Fruit fly (Drosophila melanogaster) whole organism, prepupa: ENCODE measurements around the gene CG2614.
A peak's percentile ranks its signal among the peaks of the same experiment; 100 is the strongest.

Experiments
- Blimp-1 ChIP-seq: fragments of 200-800 bp; sonication (Bioruptor generic); optimal IDR thresholded peaks from 3 replicates; lab custom pipeline; 2017; ENCODE audit warnings: missing biosample characterization, missing genetic modification characterization, mild to moderate bottlenecking, moderate library complexity, missing genetic modification reagents
- CG10669 ChIP-seq: fragments of 200-800 bp; sonication (Bioruptor generic); optimal IDR thresholded peaks from 3 replicates; lab custom pipeline; 2018; ENCODE audit warnings: missing biosample characterization, mild to moderate bottlenecking, missing genetic modification characterization, moderate library complexity
- CG11762 ChIP-seq: fragments of 200-800 bp; sonication (Bioruptor generic); optimal IDR thresholded peaks from 3 replicates; lab custom pipeline; 2016; ENCODE audit warnings: missing biosample characterization, missing genetic modification characterization; ENCODE audit not compliant: insufficient read depth
- CG15336 ChIP-seq: fragments of 200-800 bp; sonication (Bioruptor generic); IDR thresholded peaks from 2 replicates; pipeline ENCODE4 v1.3.6; 2022; ENCODE audit warnings: missing biosample characterization, missing genetic modification characterization
- CG16779 ChIP-seq: fragments of 200-800 bp; sonication (Bioruptor generic); optimal IDR thresholded peaks from 3 replicates; lab custom pipeline; 2017; ENCODE audit warnings: missing biosample characterization, mild to moderate bottlenecking, missing genetic modification characterization
- CG3032 ChIP-seq: fragments of 200-800 bp; optimal IDR thresholded peaks from 2 replicates; lab custom pipeline; 2019; ENCODE audit warnings: missing biosample characterization, mild to moderate bottlenecking, missing genetic modification characterization, moderate library complexity
- CG31627 ChIP-seq: fragments of 200-800 bp; sonication (Bioruptor generic); optimal IDR thresholded peaks from 3 replicates; lab custom pipeline; 2016; ENCODE audit warnings: missing biosample characterization, missing genetic modification characterization
- CG32006 ChIP-seq: fragments of 200-800 bp; sonication (Bioruptor generic); optimal IDR thresholded peaks from 3 replicates; lab custom pipeline; 2017; ENCODE audit warnings: missing biosample characterization, mild to moderate bottlenecking, missing genetic modification characterization
- CG34406 ChIP-seq: fragments of 200-800 bp; sonication (Bioruptor generic); optimal IDR thresholded peaks from 3 replicates; lab custom pipeline; 2016; ENCODE audit warnings: missing biosample characterization, missing genetic modification characterization
- CG4318 ChIP-seq: fragments of 200-800 bp; sonication (Bioruptor generic); optimal IDR thresholded peaks from 3 replicates; lab custom pipeline; 2017; ENCODE audit warnings: missing biosample characterization, mild to moderate bottlenecking, missing genetic modification characterization
- CG6163 ChIP-seq: fragments of 200-800 bp; sonication (Bioruptor generic); IDR thresholded peaks from 3 replicates; pipeline ENCODE4 v1.3.6; 2022; ENCODE audit warnings: missing biosample characterization, missing genetic modification characterization
- CG6276 ChIP-seq: fragments of 200-800 bp; sonication (Bioruptor generic); optimal IDR thresholded peaks from 2 replicates; lab custom pipeline; 2017; ENCODE audit warnings: missing biosample characterization, mild to moderate bottlenecking, missing genetic modification characterization
- CG6792 ChIP-seq: fragments of 200-800 bp; sonication (Bioruptor generic); optimal IDR thresholded peaks from 3 replicates; lab custom pipeline; 2016; ENCODE audit warnings: missing biosample characterization, missing genetic modification characterization
- CG6808 ChIP-seq: fragments of 200-800 bp; sonication (Bioruptor generic); optimal IDR thresholded peaks from 3 replicates; lab custom pipeline; 2017; ENCODE audit warnings: missing biosample characterization, missing genetic modification characterization, mild to moderate bottlenecking, moderate library complexity, missing genetic modification reagents
- CG6854 ChIP-seq: fragments of 200-800 bp; sonication (Bioruptor generic); optimal IDR thresholded peaks from 2 replicates; lab custom pipeline; 2017; ENCODE audit warnings: missing biosample characterization, mild to moderate bottlenecking, missing genetic modification characterization
- CG8119 ChIP-seq: fragments of 200-800 bp; sonication (Bioruptor generic); IDR thresholded peaks from 3 replicates; pipeline ENCODE4 v1.3.6; 2022; ENCODE audit warnings: missing biosample characterization, missing genetic modification characterization
- CG9139 ChIP-seq: fragments of 200-800 bp; sonication (Bioruptor generic); optimal IDR thresholded peaks from 3 replicates; lab custom pipeline; 2017; ENCODE audit warnings: missing biosample characterization, mild to moderate bottlenecking, missing genetic modification characterization
- Eip78C ChIP-seq: fragments of 200-800 bp; sonication (Bioruptor generic); peaks from one replicate; lab custom pipeline; 2016; ENCODE audit warnings: missing biosample characterization, missing genetic modification characterization
- Eip93F ChIP-seq: fragments of 200-800 bp; sonication (Bioruptor generic); optimal IDR thresholded peaks from 2 replicates; lab custom pipeline; 2016; ENCODE audit warnings: missing biosample characterization, mild to moderate bottlenecking, missing genetic modification characterization
- Ets21C ChIP-seq: fragments of 200-800 bp; sonication (Bioruptor generic); optimal IDR thresholded peaks from 3 replicates; lab custom pipeline; 2016; ENCODE audit warnings: missing biosample characterization, missing genetic modification characterization
- Ets96B ChIP-seq: fragments of 200-800 bp; optimal IDR thresholded peaks from 2 replicates; lab custom pipeline; 2019; ENCODE audit warnings: missing biosample characterization, mild to moderate bottlenecking, missing genetic modification characterization, moderate library complexity
- Gug ChIP-seq: fragments of 200-800 bp; sonication (Bioruptor generic); IDR thresholded peaks from 2 replicates; pipeline ENCODE4 v1.3.6; 2022; ENCODE audit warnings: missing biosample characterization, missing genetic modification characterization
- Hr38 ChIP-seq: sonication (Bioruptor generic); optimal IDR thresholded peaks from 2 replicates; lab custom pipeline; 2016; ENCODE audit warnings: missing biosample characterization, missing genetic modification characterization
- Hr39 ChIP-seq: fragments of 200-800 bp; sonication (Bioruptor generic); optimal IDR thresholded peaks from 2 replicates; lab custom pipeline; 2016; ENCODE audit warnings: missing biosample characterization, missing genetic modification characterization
- Hr4 ChIP-seq: fragments of 200-800 bp; sonication (Bioruptor generic); optimal IDR thresholded peaks from 3 replicates; lab custom pipeline; 2016; ENCODE audit warnings: missing biosample characterization, missing genetic modification characterization
- Met ChIP-seq: fragments of 200-800 bp; sonication (Bioruptor generic); optimal IDR thresholded peaks from 3 replicates; lab custom pipeline; 2016; ENCODE audit warnings: missing biosample characterization, missing genetic modification characterization
- OdsH ChIP-seq: fragments of 200-800 bp; sonication (Bioruptor generic); optimal IDR thresholded peaks from 3 replicates; lab custom pipeline; 2016; ENCODE audit warnings: missing biosample characterization, missing genetic modification characterization
- Sox102F ChIP-seq: fragments of 200-800 bp; sonication (Bioruptor generic); optimal IDR thresholded peaks from 2 replicates; lab custom pipeline; 2016; ENCODE audit warnings: missing biosample characterization, mild to moderate bottlenecking, missing genetic modification characterization
- Sox14 ChIP-seq: fragments of 200-800 bp; sonication (Bioruptor generic); optimal IDR thresholded peaks from 3 replicates; lab custom pipeline; 2016; ENCODE audit warnings: missing biosample characterization, missing genetic modification characterization
- achi ChIP-seq: fragments of 200-800 bp; sonication (Bioruptor generic); optimal IDR thresholded peaks from 3 replicates; lab custom pipeline; 2016; ENCODE audit warnings: missing biosample characterization, missing genetic modification characterization
- cyc ChIP-seq: fragments of 200-800 bp; sonication (Bioruptor generic); optimal IDR thresholded peaks from 3 replicates; lab custom pipeline; 2016; ENCODE audit warnings: missing biosample characterization, missing genetic modification characterization
- dac ChIP-seq: fragments of 200-800 bp; sonication (Bioruptor generic); optimal IDR thresholded peaks from 2 replicates; lab custom pipeline; 2017; ENCODE audit warnings: missing biosample characterization, mild to moderate bottlenecking, missing genetic modification characterization
- eg ChIP-seq: fragments of 200-800 bp; sonication (Bioruptor generic); IDR thresholded peaks from 3 replicates; pipeline ENCODE4 v1.3.6; 2022; ENCODE audit warnings: missing biosample characterization, missing genetic modification characterization
- fd85E ChIP-seq: fragments of 200-800 bp; sonication (Bioruptor generic); optimal IDR thresholded peaks from 3 replicates; lab custom pipeline; 2016; ENCODE audit warnings: missing biosample characterization, missing genetic modification characterization
- fkh ChIP-seq: fragments of 200-800 bp; sonication (Bioruptor generic); optimal IDR thresholded peaks from 3 replicates; lab custom pipeline; 2017; ENCODE audit warnings: missing biosample characterization, mild to moderate bottlenecking, missing genetic modification characterization, moderate library complexity
- lz ChIP-seq: fragments of 200-800 bp; sonication (Bioruptor generic); optimal IDR thresholded peaks from 3 replicates; lab custom pipeline; 2016; ENCODE audit warnings: missing biosample characterization, missing genetic modification characterization
- net ChIP-seq: fragments of 200-800 bp; sonication (Bioruptor generic); optimal IDR thresholded peaks from 3 replicates; lab custom pipeline; 2016; ENCODE audit warnings: missing biosample characterization, missing genetic modification characterization
- pdm3 ChIP-seq: fragments of 200-800 bp; sonication (Bioruptor generic); optimal IDR thresholded peaks from 3 replicates; lab custom pipeline; 2016; ENCODE audit warnings: missing biosample characterization, missing genetic modification characterization
- salr ChIP-seq, 2 experiments: fragments of 200-800 bp; sonication (Bioruptor generic); optimal IDR thresholded peaks; 3 replicates each; lab custom pipeline; 2016 to 2018; ENCODE audit warnings: missing biosample characterization in 2 of 2, missing genetic modification characterization in 2 of 2, mild to moderate bottlenecking in 1 of 2
- spab ChIP-seq: fragments of 200-800 bp; sonication (Bioruptor generic); optimal IDR thresholded peaks from 2 replicates; lab custom pipeline; 2017; ENCODE audit warnings: missing biosample characterization, mild to moderate bottlenecking, missing genetic modification characterization, missing genetic modification reagents
- ss ChIP-seq, 2 experiments: fragments of 200-800 bp; sonication (Bioruptor generic); optimal IDR thresholded peaks; 2 replicates in 1 of 2; 3 replicates in 1 of 2; lab custom pipeline; 2017 to 2018; ENCODE audit warnings: mild to moderate bottlenecking in 2 of 2, missing biosample characterization in 2 of 2, missing genetic modification characterization in 2 of 2, moderate library complexity in 1 of 2
- svp ChIP-seq: fragments of 200-800 bp; sonication (Bioruptor generic); peaks from one replicate; lab custom pipeline; 2016; ENCODE audit warnings: missing biosample characterization, missing genetic modification characterization
- vri ChIP-seq: fragments of 200-800 bp; sonication (Bioruptor generic); optimal IDR thresholded peaks from 3 replicates; lab custom pipeline; 2016; ENCODE audit warnings: missing biosample characterization, mild to moderate bottlenecking, missing genetic modification characterization

CG2614 gene

dm6 chr2L:20671212-20671611, 15.0 kb downstream of the CG2614 start:
- TF ChIP-seq CG3032 (tag; lab: Kevin White, UChicago) (no peak), eg (0 out of 3 replicates have a peak, but pooled peaks have one; percentile 26), CG15336 (GFP tag; lab: Robert Waterston, UW) (no peak; the same call in 1 of the 2 replicates), dac (no peak), CG8119 (GFP tag; lab: Robert Waterston, UW) (peak; percentile 26; the same call in 1 of the 3 replicates), CG6276 (peak; percentile 25)
- TF ChIP-seq, all 60 proteins: peak for 3

dm6 chr2L:20673737-20674461, 17.7 kb downstream of the CG2614 start:
- TF ChIP-seq svp (GFP tag; lab: Kevin White, UChicago) (peak; percentile 37), CG16779 (tag; lab: Kevin White, UChicago) (peak; percentile 70), CG32006 (GFP tag; lab: Kevin White, UChicago) (peak; percentile 16), Gug (GFP tag; lab: Robert Waterston, UW) (no peak), Eip78C (GFP tag; lab: Kevin White, UChicago) (peak; percentile 18), vri (GFP tag; lab: Kevin White, UChicago) (no peak), eg (0 out of 3 replicates have a peak, but pooled peaks have one; percentile 22)

dm6 chr2L:20674718-20675117, 18.5 kb downstream of the CG2614 start:
- TF ChIP-seq Sox14 (GFP tag; lab: Kevin White, UChicago) (no peak), Eip78C (GFP tag; lab: Kevin White, UChicago) (peak; percentile 8), pdm3 (GFP tag; lab: Kevin White, UChicago) (no peak), eg (0 out of 3 replicates have a peak, but pooled peaks have one; percentile 35), achi (no peak), svp (GFP tag; lab: Kevin White, UChicago) (peak; percentile 47), Hr38 (GFP tag; lab: Kevin White, UChicago) (no peak)

DNA sequence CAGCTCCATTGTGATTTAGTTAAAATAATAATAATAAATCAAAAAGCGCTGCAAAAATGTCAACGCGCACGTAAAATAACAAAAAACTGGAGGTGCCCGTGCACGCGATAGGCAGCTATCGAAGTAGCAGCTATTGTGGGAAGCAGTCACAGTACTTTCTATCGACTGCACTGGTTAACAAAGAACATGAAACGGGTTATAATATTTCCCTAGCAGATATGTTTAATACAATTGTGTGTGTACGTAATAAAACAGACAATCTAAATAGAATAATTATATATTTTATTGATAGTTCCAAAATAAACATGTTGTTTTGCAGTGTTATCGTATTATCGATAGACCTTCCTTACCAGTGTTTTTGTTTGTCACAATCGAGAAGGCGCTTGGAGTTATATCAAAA, 19.6 kb downstream of the CG2614 start, which contains the start of the genes CG31678 and IKKepsilon:
CG31678 (minus strand) TSS at position 67 of the 400 bp plus-strand sequence.
IKKepsilon (plus strand) TSS at position 171 of the 400 bp plus-strand sequence.
- TF ChIP-seq Gug (GFP tag; lab: Robert Waterston, UW): peak; percentile 14; the same call in 1 of the 2 replicates
- no peak for TF ChIP-seq Met (GFP tag; lab: Kevin White, UChicago)
- TF ChIP-seq cyc: peak; percentile 25
- TF ChIP-seq CG6163 (GFP tag; lab: Robert Waterston, UW): peak; percentile 43; the same call in 2 of the 3 replicates
- TF ChIP-seq fd85E (GFP tag; lab: Kevin White, UChicago): no peak
- no peak for TF ChIP-seq CG4318
- no peak for TF ChIP-seq CG10669 (GFP tag; lab: Kevin White, UChicago)
- no peak for TF ChIP-seq Eip93F (GFP tag; lab: Kevin White, UChicago)
- no peak for TF ChIP-seq salr (GFP tag; optimal IDR thresholded peaks at IDR 0.05; lab: Kevin White, UChicago)
- TF ChIP-seq Hr39 (GFP tag; lab: Kevin White, UChicago): no peak
- TF ChIP-seq CG15336 (GFP tag; lab: Robert Waterston, UW): peak; percentile 55
- TF ChIP-seq CG6854 (GFP tag; lab: Kevin White, UChicago): peak; percentile 6
- TF ChIP-seq achi: peak; percentile 50
- TF ChIP-seq CG11762 (GFP tag; lab: Kevin White, UChicago): no peak
- TF ChIP-seq Sox102F (GFP tag; lab: Kevin White, UChicago): no peak
- no peak for TF ChIP-seq net (GFP tag; lab: Kevin White, UChicago)
- peak; percentile 56 for TF ChIP-seq Hr4 (GFP tag; lab: Kevin White, UChicago)
- no peak for TF ChIP-seq spab (GFP tag; lab: Kevin White, UChicago)
- no peak for TF ChIP-seq CG16779 (tag; lab: Kevin White, UChicago)
- no peak for TF ChIP-seq CG6808 (GFP tag; lab: Kevin White, UChicago)
- TF ChIP-seq lz (GFP tag; lab: Kevin White, UChicago): peak; percentile 47
- TF ChIP-seq Eip78C (GFP tag; lab: Kevin White, UChicago): peak; percentile 67
- TF ChIP-seq dac: no peak
- no peak for TF ChIP-seq CG9139 (GFP tag; lab: Kevin White, UChicago)
- TF ChIP-seq CG31627 (GFP tag; lab: Kevin White, UChicago): peak; percentile 44
- no peak for TF ChIP-seq Blimp-1 (GFP tag; lab: Kevin White, UChicago)
- TF ChIP-seq CG34406 (GFP tag; lab: Kevin White, UChicago): peak; percentile 11
- peak; percentile 68 for TF ChIP-seq OdsH (GFP tag; lab: Kevin White, UChicago)
- TF ChIP-seq CG6792 (GFP tag; lab: Kevin White, UChicago): peak; percentile 45
- peak; percentile 42 for TF ChIP-seq Ets96B
- no peak for TF ChIP-seq Ets21C (GFP tag; lab: Kevin White, UChicago)
- TF ChIP-seq fkh (GFP tag; lab: Kevin White, UChicago): no peak
- peak; percentile 35 for TF ChIP-seq CG3032 (tag; lab: Kevin White, UChicago)
- TF ChIP-seq ss (GFP tag; optimal IDR thresholded peaks at IDR 0.05; lab: Kevin White, UChicago): no peak
